Worm (Caenorhabditis elegans) whole organism, L4/young adult: Measurements from ENCODE around the gene T03G6.7.

Experiments used
- dao-5 ChIP-seq: sonication (generic microtip); optimal IDR thresholded peaks from 2 replicates; lab custom pipeline; 2016; ENCODE audit warnings: missing genotype, missing genetic modification characterization, moderate library complexity, missing compliant biosample characterization
- him-1 ChIP-seq: sonication (generic microtip); optimal IDR thresholded peaks from 2 replicates; lab custom pipeline; 2016; ENCODE audit warnings: missing genotype, missing genetic modification reagents, missing genetic modification characterization, missing compliant biosample characterization

ce11 chrX:2590023-2590422 is 3.8 kb upstream of the T03G6.7 start:
- no peak for TF ChIP-seq dao-5 (tag; lab: Kevin White, UChicago)
- no peak for TF ChIP-seq him-1 (tag; lab: Kevin White, UChicago)
